Worm (Caenorhabditis elegans) whole organism, L4 larva: ENCODE data around the gene srp-6.

Experiments used
- D1046.2 ChIP-seq: fragments of 200-800 bp; sonication (Bioruptor generic); IDR thresholded peaks from 2 replicates; pipeline ENCODE4 v1.3.6; 2022; ENCODE audit warnings: missing genetic modification characterization, missing compliant biosample characterization
- F44E2.7 ChIP-seq: fragments of 200-800 bp; sonication (Bioruptor generic); IDR thresholded peaks from 2 replicates; pipeline ENCODE4 v2.1.2; 2022; ENCODE audit warnings: missing genetic modification characterization, missing compliant biosample characterization
- R02D3.7 ChIP-seq: fragments of 150-350 bp; sonication (generic microtip); optimal IDR thresholded peaks from 3 replicates; lab custom pipeline; 2014; ENCODE audit warnings: missing biosample characterization, missing genetic modification characterization
- T26A8.4 ChIP-seq: fragments of 200-800 bp; sonication (Bioruptor generic); IDR thresholded peaks from 2 replicates; pipeline ENCODE4 v1.3.6; 2022; ENCODE audit warnings: missing genetic modification characterization, missing compliant biosample characterization
- Y48G9A.11 ChIP-seq: fragments of 200-800 bp; sonication (Bioruptor generic); IDR thresholded peaks from 2 replicates; pipeline ENCODE4 v1.3.6; 2022; ENCODE audit warnings: missing genetic modification reagents, missing genetic modification characterization, missing compliant biosample characterization
- ZK546.5 ChIP-seq, 2 experiments: sonication (generic microtip); optimal IDR thresholded peaks; 2 replicates each; lab custom pipeline; 2017; ENCODE audit warnings: missing biosample characterization in 2 of 2, missing genetic modification characterization in 2 of 2
- aha-1 ChIP-seq: fragments of 150-350 bp; peaks from one replicate; lab custom pipeline; 2014; ENCODE audit warnings: missing biosample characterization, missing genetic modification characterization
- ama-1 ChIP-seq: fragments of 150-350 bp; optimal IDR thresholded peaks from 2 replicates; lab custom pipeline; 2014; ENCODE audit warnings: inconsistent platforms, mixed read lengths
- arid-1 ChIP-seq: fragments of 200-800 bp; sonication (Bioruptor generic); conservative IDR thresholded peaks from 2 replicates; pipeline ENCODE4 v1.3.6; 2022; ENCODE audit warnings: missing genetic modification reagents, missing genetic modification characterization, missing compliant biosample characterization
- ceh-20 ChIP-seq: fragments of 200-800 bp; sonication (Bioruptor generic); IDR thresholded peaks from 2 replicates; pipeline ENCODE4 v1.3.6; 2022; ENCODE audit warnings: missing genetic modification reagents, missing genetic modification characterization, missing compliant biosample characterization
- ceh-32 ChIP-seq: sonication (generic microtip); optimal IDR thresholded peaks from 2 replicates; lab custom pipeline; 2016; ENCODE audit warnings: mild to moderate bottlenecking, missing genetic modification characterization, missing compliant biosample characterization; ENCODE audit not compliant: poor library complexity
- ceh-44 ChIP-seq: fragments of 200-800 bp; sonication (Bioruptor generic); IDR thresholded peaks from 2 replicates; pipeline ENCODE4 v1.3.6; 2022; ENCODE audit warnings: missing genetic modification reagents, missing genetic modification characterization, missing compliant biosample characterization
- ceh-82 ChIP-seq: sonication (generic microtip); optimal IDR thresholded peaks from 2 replicates; lab custom pipeline; 2017; ENCODE audit warnings: missing biosample characterization, missing genetic modification characterization
- ces-1 ChIP-seq: fragments of 150-350 bp; sonication (generic microtip); optimal IDR thresholded peaks from 4 replicates; lab custom pipeline; 2014; ENCODE audit warnings: missing biosample characterization, missing genetic modification reagents, missing genetic modification characterization
- cey-2 ChIP-seq: sonication (generic microtip); optimal IDR thresholded peaks from 3 replicates; lab custom pipeline; 2017; ENCODE audit warnings: missing genetic modification characterization, mild to moderate bottlenecking, missing compliant biosample characterization, antibody characterized with exemption, borderline replicate concordance; ENCODE audit not compliant: insufficient read depth
- daf-16 ChIP-seq, 3 experiments: sonication (generic microtip); optimal IDR thresholded peaks; 2 replicates each; lab custom pipeline; 2016 to 2017; ENCODE audit warnings: missing genetic modification characterization in 3 of 3, missing genetic modification reagents in 3 of 3, mild to moderate bottlenecking in 2 of 3, missing compliant biosample characterization in 2 of 3, missing biosample characterization in 1 of 3, moderate library complexity in 1 of 3
- dmd-6 ChIP-seq: fragments of 200-800 bp; sonication (Bioruptor generic); IDR thresholded peaks from 2 replicates; pipeline ENCODE4 v1.3.6; 2022; ENCODE audit warnings: missing genetic modification reagents, missing genetic modification characterization, missing compliant biosample characterization
- dmd-8 ChIP-seq: fragments of 200-800 bp; sonication (Bioruptor generic); IDR thresholded peaks from 2 replicates; pipeline ENCODE4 v1.3.6; 2022; ENCODE audit warnings: missing genetic modification characterization, missing compliant biosample characterization
- dmd-9 ChIP-seq: fragments of 200-800 bp; sonication (Bioruptor generic); IDR thresholded peaks from 2 replicates; pipeline ENCODE4 v1.3.6; 2022; ENCODE audit warnings: missing genetic modification reagents, missing genetic modification characterization, missing compliant biosample characterization
- dve-1 ChIP-seq: sonication (generic microtip); optimal IDR thresholded peaks from 2 replicates; lab custom pipeline; 2017; ENCODE audit warnings: antibody characterized with exemption, mild to moderate bottlenecking, missing genetic modification characterization, missing compliant biosample characterization; ENCODE audit not compliant: insufficient read depth
- gei-8 ChIP-seq: fragments of 200-800 bp; sonication (Bioruptor generic); optimal IDR thresholded peaks from 2 replicates; lab custom pipeline; 2018; ENCODE audit warnings: mild to moderate bottlenecking, missing genetic modification characterization, missing compliant biosample characterization
- jun-1 ChIP-seq: fragments of 150-350 bp; optimal IDR thresholded peaks from 2 replicates; lab custom pipeline; 2014; ENCODE audit warnings: missing biosample characterization, missing genetic modification reagents, missing genetic modification characterization
- lin-1 ChIP-seq: fragments of 200-800 bp; sonication (Bioruptor generic); IDR thresholded peaks from 2 replicates; pipeline ENCODE4 v1.3.6; 2022; ENCODE audit warnings: missing genetic modification reagents, missing genetic modification characterization, missing compliant biosample characterization
- lin-29 ChIP-seq: fragments of 200-800 bp; sonication (Bioruptor generic); IDR thresholded peaks from 2 replicates; pipeline ENCODE4 v1.3.6; 2022; ENCODE audit warnings: missing genetic modification reagents, missing genetic modification characterization, missing compliant biosample characterization
- lin-38 ChIP-seq: fragments of 200-800 bp; sonication (Bioruptor generic); IDR thresholded peaks from 2 replicates; pipeline ENCODE4 v1.3.6; 2022; ENCODE audit warnings: missing genetic modification reagents, missing genetic modification characterization, missing compliant biosample characterization
- madf-9 ChIP-seq: fragments of 200-800 bp; sonication (Bioruptor generic); conservative IDR thresholded peaks from 2 replicates; pipeline ENCODE4 v1.3.6; 2022; ENCODE audit warnings: missing genetic modification reagents, missing genetic modification characterization, missing compliant biosample characterization
- mep-1 ChIP-seq: fragments of 150-350 bp; sonication (generic microtip); optimal IDR thresholded peaks from 3 replicates; lab custom pipeline; 2014; ENCODE audit warnings: missing biosample characterization, missing genetic modification characterization
- mxl-3 ChIP-seq: fragments of 200-800 bp; sonication (Bioruptor generic); optimal IDR thresholded peaks from 2 replicates; lab custom pipeline; 2018; ENCODE audit warnings: mild to moderate bottlenecking, missing genetic modification characterization, missing compliant biosample characterization
- nhr-102 ChIP-seq: sonication (generic microtip); optimal IDR thresholded peaks from 2 replicates; lab custom pipeline; 2016; ENCODE audit warnings: mild to moderate bottlenecking, missing genetic modification characterization, moderate library complexity, missing compliant biosample characterization
- nhr-111 ChIP-seq: fragments of 200-800 bp; sonication (Bioruptor generic); optimal IDR thresholded peaks from 2 replicates; lab custom pipeline; 2018; ENCODE audit warnings: mild to moderate bottlenecking, missing genetic modification characterization, missing compliant biosample characterization
- nhr-28 ChIP-seq: fragments of 150-350 bp; optimal IDR thresholded peaks from 2 replicates; lab custom pipeline; 2014; ENCODE audit warnings: missing biosample characterization, missing genetic modification characterization
- nhr-41 ChIP-seq: fragments of 200-800 bp; sonication (Bioruptor generic); IDR thresholded peaks from 2 replicates; pipeline ENCODE4 v1.3.6; 2022; ENCODE audit warnings: missing genetic modification reagents, missing genetic modification characterization, missing compliant biosample characterization
- nhr-42 ChIP-seq: fragments of 200-800 bp; sonication (Bioruptor generic); IDR thresholded peaks from 2 replicates; pipeline ENCODE4 v1.3.6; 2022; ENCODE audit warnings: missing genetic modification characterization, missing compliant biosample characterization
- pha-4 ChIP-seq, 2 experiments: fragments of 150-350 bp in 1 of 2; fragments of 200-800 bp in 1 of 2; sonication (Bioruptor generic) in 1 of 2; IDR thresholded peaks in 1 of 2; optimal IDR thresholded peaks in 1 of 2; 2 replicates each; pipeline versions ENCODE4 v1.3.6 to Lab custom; 2014 to 2022; ENCODE audit warnings: missing genetic modification characterization in 2 of 2, missing genetic modification reagents in 2 of 2, missing biosample characterization in 1 of 2, missing compliant biosample characterization in 1 of 2
- php-3 ChIP-seq: fragments of 200-800 bp; sonication (Bioruptor generic); IDR thresholded peaks from 2 replicates; pipeline ENCODE4 v1.3.6; 2022; ENCODE audit warnings: missing genetic modification reagents, missing genetic modification characterization, missing compliant biosample characterization
- pqm-1 ChIP-seq: sonication (generic microtip); optimal IDR thresholded peaks from 2 replicates; lab custom pipeline; 2017; ENCODE audit warnings: missing biosample characterization, missing genetic modification characterization
- set-16 ChIP-seq: fragments of 200-800 bp; sonication (Bioruptor generic); IDR thresholded peaks from 2 replicates; pipeline ENCODE4 v1.3.6; 2022; ENCODE audit warnings: missing genetic modification reagents, missing genetic modification characterization, missing compliant biosample characterization
- skn-1 ChIP-seq: fragments of 150-350 bp; optimal IDR thresholded peaks from 2 replicates; lab custom pipeline; 2014; ENCODE audit warnings: missing biosample characterization, missing genetic modification characterization
- snpc-1.2 ChIP-seq: fragments of 200-800 bp; sonication (Bioruptor generic); IDR thresholded peaks from 2 replicates; pipeline ENCODE4 v1.3.6; 2022; ENCODE audit warnings: missing genetic modification reagents, missing genetic modification characterization, missing compliant biosample characterization
- snpc-4 ChIP-seq: fragments of 150-350 bp; optimal IDR thresholded peaks from 2 replicates; lab custom pipeline; 2014; ENCODE audit warnings: missing biosample characterization, missing genetic modification characterization
- unc-62 ChIP-seq, 3 experiments: fragments of 150-350 bp in 1 of 3; sonication (generic microtip); optimal IDR thresholded peaks in 2 of 3; peaks in 1 of 3; 1 replicate in 1 of 3; 2 replicates in 2 of 3; lab custom pipeline; 2014 to 2017; ENCODE audit warnings: missing biosample characterization in 3 of 3, missing genetic modification characterization in 3 of 3, missing genetic modification reagents in 3 of 3, missing genotype in 1 of 3
- zag-1 ChIP-seq: fragments of 150-350 bp; optimal IDR thresholded peaks from 2 replicates; lab custom pipeline; 2014; ENCODE audit warnings: missing biosample characterization, missing genetic modification characterization
- zip-2 ChIP-seq: fragments of 150-350 bp; optimal IDR thresholded peaks from 2 replicates; lab custom pipeline; 2014; ENCODE audit warnings: missing biosample characterization, missing genetic modification characterization
- ztf-7 ChIP-seq: fragments of 150-350 bp; optimal IDR thresholded peaks from 2 replicates; lab custom pipeline; 2014; ENCODE audit warnings: missing biosample characterization, missing genetic modification characterization

Gene srp-6

DNA sequence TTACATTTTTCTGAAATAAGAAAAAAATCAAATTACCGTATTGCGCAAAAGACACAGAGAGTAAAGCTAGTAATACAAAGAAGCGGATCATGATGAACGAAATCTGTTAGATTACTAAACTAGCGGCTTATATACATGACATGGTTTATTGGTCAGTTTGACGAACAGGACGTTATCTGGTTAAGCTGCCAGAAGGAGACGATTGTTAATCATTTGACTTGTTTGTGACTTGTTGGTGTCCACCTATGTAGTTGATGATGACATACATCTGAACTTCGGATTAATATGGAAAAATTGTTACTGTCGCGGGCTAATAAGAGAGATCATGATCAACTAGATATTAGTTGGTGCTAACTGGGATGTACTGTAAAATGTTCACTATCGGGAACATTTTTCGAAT is 14.2 kb upstream of the srp-6 start, which contains the start of gene cnc-9:
Gene cnc-9, minus strand, starts transcription at position 101 of the 400 bp plus-strand sequence.
- TF ChIP-seq ceh-82 (no peak), nhr-42 (no peak), R02D3.7 (tag; lab: Kevin White, UChicago) (no peak), nhr-41 (GFP tag; lab: Robert Waterston, UW) (no peak), nhr-28 (tag; lab: Kevin White, UChicago) (no peak), jun-1 (tag; lab: Kevin White, UChicago) (no peak), mxl-3 (GFP tag; lab: Kevin White, UChicago) (no peak), T26A8.4 (GFP tag; lab: Robert Waterston, UW) (no peak), mep-1 (tag; lab: Kevin White, UChicago) (no peak)

DNA sequence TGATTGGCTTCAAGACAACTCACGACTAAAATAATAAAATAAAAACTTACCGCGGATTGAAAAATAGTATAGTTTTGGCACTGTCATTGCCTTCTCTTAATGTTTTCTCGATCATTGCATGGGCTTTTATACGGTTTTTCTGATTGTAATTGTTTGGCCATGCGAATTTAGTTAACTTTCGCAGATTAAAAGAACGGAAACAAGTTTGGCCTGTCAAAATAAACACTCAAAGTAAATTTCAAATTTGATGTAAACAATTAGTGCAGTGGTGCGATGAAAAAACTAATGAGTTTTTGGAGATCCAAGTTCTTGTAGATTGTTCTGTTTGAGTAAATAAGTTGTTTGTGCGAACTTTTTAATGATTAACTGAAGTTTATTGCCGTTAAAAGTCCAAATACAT is 13.3 kb upstream of the srp-6 start, which contains the start of gene gst-41:
Gene gst-41, minus strand, starts transcription at position 101 of the 400 bp plus-strand sequence.
- no peak for TF ChIP-seq ZK546.5 (tag; optimal IDR thresholded peaks at IDR 0.05; lab: Kevin White, UChicago)
- no peak for TF ChIP-seq cey-2 (tag; lab: Kevin White, UChicago)
- no peak for TF ChIP-seq aha-1 (tag; lab: Kevin White, UChicago)
- no peak for TF ChIP-seq set-16 (GFP tag; lab: Robert Waterston, UW)
- no peak for TF ChIP-seq snpc-4 (tag; lab: Kevin White, UChicago)
- no peak for TF ChIP-seq gei-8 (GFP tag; lab: Kevin White, UChicago)
- TF ChIP-seq dmd-6 (GFP tag; lab: Robert Waterston, UW) = no peak
- TF ChIP-seq snpc-1.2 (GFP tag; lab: Robert Waterston, UW) = no peak
- TF ChIP-seq ces-1 (GFP tag; lab: Kevin White, UChicago) = no peak
- TF ChIP-seq madf-9 (GFP tag; lab: Robert Waterston, UW) = no peak
- TF ChIP-seq dmd-8 (GFP tag; lab: Robert Waterston, UW) = no peak
- no peak for TF ChIP-seq ceh-44 (GFP tag; lab: Robert Waterston, UW)
- TF ChIP-seq, all 104 proteins: peak for 0

DNA sequence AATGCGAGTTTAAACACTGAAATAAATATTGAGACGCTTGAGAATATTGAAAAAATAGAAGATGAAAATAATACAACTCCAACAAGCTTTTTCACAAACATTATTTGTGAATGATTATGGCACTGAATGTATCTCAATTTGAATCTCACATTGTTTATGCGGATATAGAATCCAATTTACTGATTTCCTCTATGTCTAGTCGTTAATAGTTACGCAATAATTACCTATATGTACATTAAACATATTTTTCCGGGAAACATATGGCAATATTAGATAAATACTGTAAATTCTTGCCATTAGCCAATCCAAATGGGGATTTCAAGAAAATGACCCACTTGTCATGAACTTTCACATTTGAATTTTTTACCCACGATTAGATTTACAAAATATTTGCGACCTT is 9.5 kb upstream of the srp-6 start, which contains the start of gene srx-9:
Gene srx-9, minus strand, starts transcription at position 101 of the 400 bp plus-strand sequence.
- TF ChIP-seq lin-1 (no peak), unc-62 (GFP tag; optimal IDR thresholded peaks at IDR 0.05 in 1 of 2; lab: Kevin White, UChicago) (peak in 1 of 2 experiments; percentile 2), unc-62 (tag; optimal IDR thresholded peaks at IDR 0.05; lab: Kevin White, UChicago) (no peak), nhr-102 (tag; lab: Kevin White, UChicago) (no peak), pha-4 (GFP tag; IDR thresholded peaks at IDR 0.05; lab: Robert Waterston, UW) (no peak), pha-4 (tag; optimal IDR thresholded peaks at IDR 0.05; lab: Kevin White, UChicago) (no peak), zip-2 (tag; lab: Kevin White, UChicago) (no peak), arid-1 (GFP tag; lab: Robert Waterston, UW) (no peak), zag-1 (tag; lab: Kevin White, UChicago) (no peak)

DNA sequence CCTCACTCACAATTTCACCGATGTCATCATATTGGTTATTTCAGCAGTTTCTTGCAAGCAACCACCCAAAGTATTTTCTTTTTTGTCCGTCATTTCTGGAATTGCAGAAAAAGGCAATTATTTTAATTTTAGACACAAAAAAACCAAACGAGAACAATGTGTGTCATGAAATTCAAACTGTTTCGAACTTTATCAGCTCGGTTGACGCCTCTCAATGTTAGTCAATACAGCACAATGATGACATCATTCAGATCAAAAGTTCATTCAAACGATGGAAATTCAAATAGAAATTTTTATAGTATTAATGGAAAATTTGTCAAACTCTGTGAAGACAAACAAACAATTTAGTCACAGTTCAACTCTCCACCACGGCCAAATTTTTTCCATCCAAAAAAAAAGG is 6.0 kb upstream of the srp-6 start, which contains the start of gene fbxa-105:
Gene fbxa-105, minus strand, starts transcription at position 97 of the 400 bp plus-strand sequence.
- TF ChIP-seq daf-16 (GFP tag; optimal IDR thresholded peaks at IDR 0.05; lab: Kevin White, UChicago) (no peak), daf-16 (tag; optimal IDR thresholded peaks at IDR 0.05; lab: Kevin White, UChicago) (peak; percentile 59), ztf-7 (tag; lab: Kevin White, UChicago) (no peak), zag-1 (tag; lab: Kevin White, UChicago) (no peak), skn-1 (tag; lab: Kevin White, UChicago) (no peak), ama-1 (lab: Kevin White, UChicago) (no peak), lin-1 (no peak), F44E2.7 (GFP tag; lab: Robert Waterston, UW) (no peak), lin-38 (no peak), php-3 (GFP tag; lab: Robert Waterston, UW) (no peak), Y48G9A.11 (no peak), ceh-20 (no peak), D1046.2 (GFP tag; lab: Robert Waterston, UW) (no peak), zip-2 (tag; lab: Kevin White, UChicago) (no peak), dve-1 (peak; percentile 24), pqm-1 (peak; percentile 77), lin-29 (GFP tag; lab: Robert Waterston, UW) (no peak), dmd-6 (GFP tag; lab: Robert Waterston, UW) (no peak; the same call in 1 of the 2 replicates), snpc-4 (tag; lab: Kevin White, UChicago) (no peak), nhr-111 (no peak), ceh-32 (tag; lab: Kevin White, UChicago) (no peak), dmd-9 (GFP tag; lab: Robert Waterston, UW) (no peak), set-16 (GFP tag; lab: Robert Waterston, UW) (no peak), nhr-42 (no peak), nhr-28 (tag; lab: Kevin White, UChicago) (peak; percentile 26)
